Worm (Caenorhabditis elegans) whole organism, late embryonic: ENCODE measurements around the gene nhl-2.
A peak's percentile ranks its signal among the peaks of the same experiment; 100 is the strongest.

Source experiments
- C38D4.7 ChIP-seq: fragments of 200-800 bp; sonication (Bioruptor generic); optimal IDR thresholded peaks from 2 replicates; lab custom pipeline; 2018; ENCODE audit warnings: mild to moderate bottlenecking, missing genetic modification characterization, moderate library complexity, missing compliant biosample characterization
- F13H6.1 ChIP-seq: sonication (generic microtip); optimal IDR thresholded peaks from 2 replicates; lab custom pipeline; 2016; ENCODE audit warnings: missing genetic modification characterization, missing compliant biosample characterization
- K02D7.2 ChIP-seq: sonication (generic microtip); optimal IDR thresholded peaks from 2 replicates; lab custom pipeline; 2017; ENCODE audit warnings: mild to moderate bottlenecking, missing genetic modification characterization, missing compliant biosample characterization
- T23F11.4 ChIP-seq: fragments of 200-800 bp; sonication (Bioruptor generic); optimal IDR thresholded peaks from 2 replicates; lab custom pipeline; 2018; ENCODE audit warnings: mild to moderate bottlenecking, missing genetic modification characterization, missing compliant biosample characterization
- ahr-1 ChIP-seq: sonication (generic microtip); optimal IDR thresholded peaks from 2 replicates; lab custom pipeline; 2016; ENCODE audit warnings: missing genetic modification characterization, missing compliant biosample characterization
- ceh-14 ChIP-seq: sonication (generic microtip); optimal IDR thresholded peaks from 2 replicates; lab custom pipeline; 2016; ENCODE audit warnings: missing genotype, missing genetic modification characterization, missing compliant biosample characterization
- ceh-19 ChIP-seq: fragments of 200-800 bp; sonication (Bioruptor generic); optimal IDR thresholded peaks from 2 replicates; lab custom pipeline; 2018; ENCODE audit warnings: mild to moderate bottlenecking, missing genetic modification characterization, missing compliant biosample characterization
- ceh-2 ChIP-seq: sonication (generic microtip); optimal IDR thresholded peaks from 2 replicates; lab custom pipeline; 2016; ENCODE audit warnings: missing genotype, missing genetic modification characterization, missing compliant biosample characterization
- ceh-22 ChIP-seq: sonication (generic microtip); optimal IDR thresholded peaks from 2 replicates; lab custom pipeline; 2017; ENCODE audit warnings: missing biosample characterization, missing genetic modification characterization
- ceh-24 ChIP-seq: sonication (generic microtip); optimal IDR thresholded peaks from 2 replicates; lab custom pipeline; 2016; ENCODE audit warnings: mild to moderate bottlenecking, missing genetic modification characterization, missing compliant biosample characterization
- ceh-30 ChIP-seq: fragments of 150-350 bp; optimal IDR thresholded peaks from 2 replicates; lab custom pipeline; 2014; ENCODE audit warnings: missing biosample characterization, missing genetic modification characterization
- ceh-31 ChIP-seq: sonication (generic microtip); optimal IDR thresholded peaks from 2 replicates; lab custom pipeline; 2016; ENCODE audit warnings: missing genetic modification characterization, missing compliant biosample characterization
- ceh-45 ChIP-seq: fragments of 200-800 bp; sonication (Bioruptor generic); IDR thresholded peaks from 2 replicates; pipeline ENCODE4 v1.3.6; 2022; ENCODE audit warnings: missing genetic modification reagents, missing genetic modification characterization, missing compliant biosample characterization
- ceh-9 ChIP-seq: sonication (generic microtip); optimal IDR thresholded peaks from 2 replicates; lab custom pipeline; 2016; ENCODE audit warnings: mild to moderate bottlenecking, missing genetic modification characterization, inconsistent platforms, missing compliant biosample characterization
- dve-1 ChIP-seq: sonication (generic microtip); optimal IDR thresholded peaks from 2 replicates; lab custom pipeline; 2017; ENCODE audit warnings: antibody characterized with exemption, mild to moderate bottlenecking, missing genetic modification characterization, missing compliant biosample characterization
- elt-2 ChIP-seq: sonication (generic microtip); optimal IDR thresholded peaks from 2 replicates; lab custom pipeline; 2016; ENCODE audit warnings: missing genetic modification reagents, missing genetic modification characterization, missing compliant biosample characterization
- elt-4 ChIP-seq: sonication (generic microtip); optimal IDR thresholded peaks from 2 replicates; lab custom pipeline; 2016; ENCODE audit warnings: missing genetic modification characterization, missing compliant biosample characterization
- ets-4 ChIP-seq: sonication (generic microtip); optimal IDR thresholded peaks from 2 replicates; lab custom pipeline; 2016; ENCODE audit warnings: missing genetic modification characterization, missing compliant biosample characterization
- eyg-1 ChIP-seq: sonication (generic microtip); optimal IDR thresholded peaks from 2 replicates; lab custom pipeline; 2016; ENCODE audit warnings: missing genotype, missing genetic modification characterization, missing compliant biosample characterization
- fkh-10 ChIP-seq: fragments of 150-350 bp; optimal IDR thresholded peaks from 2 replicates; lab custom pipeline; 2014; ENCODE audit warnings: missing biosample characterization, missing genetic modification reagents, missing genetic modification characterization
- fkh-6 ChIP-seq: sonication (generic microtip); optimal IDR thresholded peaks from 2 replicates; lab custom pipeline; 2016; ENCODE audit warnings: missing genetic modification characterization, missing compliant biosample characterization
- gmeb-2 ChIP-seq: sonication (generic microtip); optimal IDR thresholded peaks from 2 replicates; lab custom pipeline; 2016; ENCODE audit warnings: missing genetic modification characterization, inconsistent platforms, missing compliant biosample characterization
- hlh-30 ChIP-seq: sonication (generic microtip); optimal IDR thresholded peaks from 2 replicates; lab custom pipeline; 2017; ENCODE audit warnings: antibody characterized with exemption, missing genetic modification characterization, missing compliant biosample characterization; ENCODE audit not compliant: insufficient read depth
- hlh-6 ChIP-seq: sonication (generic microtip); optimal IDR thresholded peaks from 2 replicates; lab custom pipeline; 2016; ENCODE audit warnings: missing genotype, missing genetic modification characterization, missing compliant biosample characterization
- hlh-8 ChIP-seq: sonication (generic microtip); optimal IDR thresholded peaks from 2 replicates; lab custom pipeline; 2016; ENCODE audit warnings: missing genotype, missing genetic modification characterization, missing compliant biosample characterization
- lin-11 ChIP-seq: fragments of 200-800 bp; sonication (Bioruptor generic); optimal IDR thresholded peaks from 2 replicates; lab custom pipeline; 2018; ENCODE audit warnings: mild to moderate bottlenecking, missing genetic modification characterization, missing compliant biosample characterization
- madf-2 ChIP-seq: sonication (generic microtip); optimal IDR thresholded peaks from 2 replicates; lab custom pipeline; 2017; ENCODE audit warnings: missing genetic modification characterization, missing compliant biosample characterization
- mec-3 ChIP-seq: sonication (generic microtip); optimal IDR thresholded peaks from 2 replicates; lab custom pipeline; 2016; ENCODE audit warnings: borderline replicate concordance, missing genetic modification characterization, missing compliant biosample characterization
- nhr-11 ChIP-seq: fragments of 150-350 bp; optimal IDR thresholded peaks from 2 replicates; lab custom pipeline; 2014; ENCODE audit warnings: missing biosample characterization, missing genetic modification characterization
- nhr-232 ChIP-seq: sonication (generic microtip); optimal IDR thresholded peaks from 2 replicates; lab custom pipeline; 2016; ENCODE audit warnings: missing genetic modification characterization, missing compliant biosample characterization
- odd-2 ChIP-seq: sonication (generic microtip); optimal IDR thresholded peaks from 2 replicates; lab custom pipeline; 2017; ENCODE audit warnings: antibody characterized with exemption, mild to moderate bottlenecking, missing genetic modification characterization, missing compliant biosample characterization
- pag-3 ChIP-seq: sonication (generic microtip); optimal IDR thresholded peaks from 2 replicates; lab custom pipeline; 2016; ENCODE audit warnings: missing compliant biosample characterization, missing genetic modification characterization, borderline replicate concordance
- pat-9 ChIP-seq: fragments of 200-800 bp; sonication (Bioruptor generic); optimal IDR thresholded peaks from 2 replicates; lab custom pipeline; 2018; ENCODE audit warnings: mild to moderate bottlenecking, missing genetic modification characterization, moderate library complexity, missing compliant biosample characterization
- pax-1 ChIP-seq: fragments of 150-350 bp; optimal IDR thresholded peaks from 2 replicates; lab custom pipeline; 2014; ENCODE audit warnings: missing biosample characterization, missing genetic modification characterization
- pha-4 ChIP-seq: fragments of 150-350 bp; optimal IDR thresholded peaks from 2 replicates; lab custom pipeline; 2018; ENCODE audit warnings: missing biosample characterization, missing genetic modification reagents, missing genetic modification characterization
- pqm-1 ChIP-seq: sonication (generic microtip); optimal IDR thresholded peaks from 2 replicates; lab custom pipeline; 2016; ENCODE audit warnings: missing genetic modification characterization, missing compliant biosample characterization
- ref-2 ChIP-seq: sonication (generic microtip); optimal IDR thresholded peaks from 2 replicates; lab custom pipeline; 2016; ENCODE audit warnings: missing genetic modification characterization, missing compliant biosample characterization
- rnt-1 ChIP-seq: sonication (generic microtip); optimal IDR thresholded peaks from 2 replicates; lab custom pipeline; 2016; ENCODE audit warnings: missing genetic modification characterization, missing compliant biosample characterization
- sdc-2 ChIP-seq: sonication (generic microtip); optimal IDR thresholded peaks from 2 replicates; lab custom pipeline; 2016; ENCODE audit warnings: missing genotype, missing genetic modification characterization, missing compliant biosample characterization
- sox-2 ChIP-seq: fragments of 200-800 bp; sonication (Bioruptor generic); IDR thresholded peaks from 2 replicates; pipeline ENCODE4 v1.3.6; 2022; ENCODE audit warnings: missing genetic modification reagents, missing genetic modification characterization, missing compliant biosample characterization
- sox-4 ChIP-seq: sonication (generic microtip); optimal IDR thresholded peaks from 2 replicates; lab custom pipeline; 2017; ENCODE audit warnings: mild to moderate bottlenecking, missing genetic modification characterization, inconsistent platforms, missing compliant biosample characterization
- syd-9 ChIP-seq: sonication (generic microtip); optimal IDR thresholded peaks from 2 replicates; lab custom pipeline; 2016; ENCODE audit warnings: mild to moderate bottlenecking, missing genetic modification characterization, moderate library complexity, missing compliant biosample characterization
- tbx-2 ChIP-seq: sonication (generic microtip); optimal IDR thresholded peaks from 2 replicates; lab custom pipeline; 2016; ENCODE audit warnings: missing genetic modification characterization, missing compliant biosample characterization
- tbx-7 ChIP-seq: sonication (generic microtip); optimal IDR thresholded peaks from 2 replicates; lab custom pipeline; 2016; ENCODE audit warnings: missing genotype, missing genetic modification characterization, missing compliant biosample characterization
- ttx-3 ChIP-seq: sonication (generic microtip); optimal IDR thresholded peaks from 2 replicates; lab custom pipeline; 2016; ENCODE audit warnings: missing genetic modification reagents, missing genetic modification characterization, missing compliant biosample characterization
- unc-42 ChIP-seq: sonication (generic microtip); optimal IDR thresholded peaks from 2 replicates; lab custom pipeline; 2016; ENCODE audit warnings: missing genotype, missing genetic modification characterization, missing compliant biosample characterization
- unc-55 ChIP-seq: sonication (generic microtip); optimal IDR thresholded peaks from 2 replicates; lab custom pipeline; 2017; ENCODE audit warnings: missing biosample characterization, missing genetic modification reagents, missing genetic modification characterization

nhl-2 gene

DNA sequence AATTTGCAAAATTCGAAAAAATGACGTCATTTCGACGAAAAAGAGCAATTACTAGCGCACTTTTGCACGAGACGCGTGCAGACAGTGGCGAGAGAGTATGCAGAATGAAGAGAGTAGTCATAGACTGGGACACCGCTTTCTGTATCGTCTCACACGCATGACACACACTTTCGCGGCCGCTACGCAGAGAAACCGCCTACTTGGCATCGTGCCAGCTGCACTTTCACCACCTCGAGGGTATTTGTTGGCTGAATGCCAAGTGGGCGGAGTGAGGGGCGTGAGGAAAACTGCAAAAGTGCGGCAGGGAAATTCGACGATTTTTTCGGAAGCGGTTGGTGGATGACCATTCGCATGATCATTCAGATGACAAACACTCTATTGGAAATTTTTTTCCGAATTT, 843 bp upstream of the nhl-2 start (continued):
- TF ChIP-seq sox-2 (GFP tag; lab: Robert Waterston, UW) (no peak; the same call in 1 of the 2 replicates), rnt-1 (peak; percentile 98), fkh-6 (tag; lab: Kevin White, UChicago) (peak; percentile 54), ceh-14 (peak; percentile 88), hlh-8 (tag; lab: Kevin White, UChicago) (peak; percentile 40), sdc-2 (peak; percentile 75), ets-4 (tag; lab: Kevin White, UChicago) (peak; percentile 99), syd-9 (tag; lab: Kevin White, UChicago) (peak; percentile 70), hlh-6 (tag; lab: Kevin White, UChicago) (peak; percentile 37), ceh-30 (tag; lab: Kevin White, UChicago) (peak; percentile 5), tbx-2 (tag; lab: Kevin White, UChicago) (peak; percentile 98), hlh-30 (peak; percentile 98), pax-1 (tag; lab: Kevin White, UChicago) (peak; percentile 45), C38D4.7 (no peak), pha-4 (tag; lab: Kevin White, UChicago) (no peak), ceh-24 (no peak), pat-9 (tag; lab: Kevin White, UChicago) (peak; percentile 46), mec-3 (tag; lab: Kevin White, UChicago) (no peak), ref-2 (tag; lab: Kevin White, UChicago) (peak; percentile 96), ahr-1 (peak; percentile 4), dve-1 (tag; lab: Kevin White, UChicago) (peak; percentile 93), F13H6.1 (tag; lab: Kevin White, UChicago) (peak; percentile 89), nhr-11 (tag; lab: Kevin White, UChicago) (no peak), T23F11.4 (peak; percentile 40), unc-42 (tag; lab: Kevin White, UChicago) (peak; percentile 89), ceh-45 (GFP tag; lab: Robert Waterston, UW) (no peak), eyg-1 (tag; lab: Kevin White, UChicago) (peak; percentile 25), ceh-31 (tag; lab: Kevin White, UChicago) (peak; percentile 98), nhr-232 (tag; lab: Kevin White, UChicago) (no peak), lin-11 (tag; lab: Kevin White, UChicago) (no peak), K02D7.2 (no peak), gmeb-2 (tag; lab: Kevin White, UChicago) (peak; percentile 10), odd-2 (tag; lab: Kevin White, UChicago) (no peak), ttx-3 (no peak), ceh-19 (peak; percentile 56), ceh-2 (peak; percentile 70), madf-2 (tag; lab: Kevin White, UChicago) (peak; percentile 63), elt-4 (tag; lab: Kevin White, UChicago) (no peak), ceh-9 (tag; lab: Kevin White, UChicago) (no peak), pag-3 (tag; lab: Kevin White, UChicago) (no peak), elt-2 (tag; lab: Kevin White, UChicago) (peak; percentile 70), fkh-10 (GFP tag; lab: Kevin White, UChicago) (peak; percentile 72)

- TF ChIP-seq rnt-1 (no peak), sox-4 (tag; lab: Kevin White, UChicago) (no peak), pqm-1 (tag; lab: Kevin White, UChicago) (no peak), ttx-3 (no peak), fkh-10 (GFP tag; lab: Kevin White, UChicago) (no peak), T23F11.4 (no peak), ceh-22 (tag; lab: Kevin White, UChicago) (no peak), unc-55 (GFP tag; lab: Kevin White, UChicago) (no peak), K02D7.2 (no peak), tbx-2 (tag; lab: Kevin White, UChicago) (no peak), elt-2 (tag; lab: Kevin White, UChicago) (no peak), tbx-7 (tag; lab: Kevin White, UChicago) (no peak), odd-2 (tag; lab: Kevin White, UChicago) (no peak)
Measured at ce11 chrIII:4895313-4895712, 3.6 kb downstream of the nhl-2 start.
